Worm (Caenorhabditis elegans): ENCODE measurements around the gene W10G11.3.

The W10G11.3 gene

ce11 chrII:3516175-3516574 is 46.1 kb downstream of the W10G11.3 start:
- TF ChIP-seq ceh-39 (tag; optimal IDR thresholded peaks at IDR 0.05) (no peak), unc-120 (tag; optimal IDR thresholded peaks at IDR 0.05; ENCODE audit: poor library complexity, severe bottlenecking) (no peak), bed-3 (GFP tag; optimal IDR thresholded peaks at IDR 0.05) (no peak), lin-13 (tag; optimal IDR thresholded peaks at IDR 0.05) (no peak), nhr-2 (tag; optimal IDR thresholded peaks at IDR 0.05) (no peak), nhr-12 (tag; optimal IDR thresholded peaks at IDR 0.05) (no peak), flh-1 (GFP tag; optimal IDR thresholded peaks at IDR 0.05) (no peak), sptf-1 (tag; optimal IDR thresholded peaks at IDR 0.05) (no peak), mls-2 (tag; optimal IDR thresholded peaks at IDR 0.05) (no peak), elt-3 (tag; optimal IDR thresholded peaks at IDR 0.05) (no peak), cnd-1 (tag; optimal IDR thresholded peaks at IDR 0.05) (no peak), nhr-76 (tag; optimal IDR thresholded peaks at IDR 0.05) (no peak), unc-39 (tag; optimal IDR thresholded peaks at IDR 0.05) (no peak), nhr-28 (tag; optimal IDR thresholded peaks at IDR 0.05) (no peak), M03D4.4 (tag; optimal IDR thresholded peaks at IDR 0.05) (no peak), hlh-1 (tag; optimal IDR thresholded peaks at IDR 0.05) (no peak), ztf-11 (tag; optimal IDR thresholded peaks at IDR 0.05) (no peak), elt-1 (tag; optimal IDR thresholded peaks at IDR 0.05; ENCODE audit: borderline replicate concordance, insufficient read depth) (no peak), lsy-2 (tag; optimal IDR thresholded peaks at IDR 0.05) (no peak), sem-2 (GFP tag; optimal IDR thresholded peaks at IDR 0.05) (no peak)

- TF ChIP-seq pha-4 (tag; optimal IDR thresholded peaks at IDR 0.05) (no peak), nhr-28 (tag; optimal IDR thresholded peaks at IDR 0.05) (no peak), tbx-8 (GFP tag; optimal IDR thresholded peaks at IDR 0.05) (no peak), zip-8 (tag; optimal IDR thresholded peaks at IDR 0.05) (no peak), sem-2 (GFP tag; optimal IDR thresholded peaks at IDR 0.05) (no peak), drap-1 (GFP tag; optimal IDR thresholded peaks at IDR 0.05) (no peak), nhr-76 (tag; optimal IDR thresholded peaks at IDR 0.05) (no peak), mls-2 (tag; optimal IDR thresholded peaks at IDR 0.05) (no peak), ham-2 (GFP tag; optimal IDR thresholded peaks at IDR 0.05) (no peak), ceh-43 (GFP tag; optimal IDR thresholded peaks at IDR 0.05) (no peak), lin-32 (GFP tag; optimal IDR thresholded peaks at IDR 0.05) (no peak)
Measured at ce11 chrII:3515384-3516053, 46.8 kb downstream of the W10G11.3 start, which contains the start of the genes Y49F6B.14 and clec-125. TSS of gene Y49F6B.14 (minus strand) at chrII:3515484. TSS of gene clec-125 (plus strand) at chrII:3516003.

ce11 chrII:3514631-3515030 is 47.7 kb downstream of the W10G11.3 start, which contains the start of gene srz-5:
TSS of gene srz-5 (minus strand) at chrII:3514731.
- TF ChIP-seq blmp-1 (tag; optimal IDR thresholded peaks at IDR 0.05) (no peak), M03D4.4 (tag; optimal IDR thresholded peaks at IDR 0.05) (no peak), mls-2 (tag; optimal IDR thresholded peaks at IDR 0.05) (no peak), ham-2 (GFP tag; optimal IDR thresholded peaks at IDR 0.05) (no peak), ztf-11 (tag; optimal IDR thresholded peaks at IDR 0.05) (no peak), drap-1 (GFP tag; optimal IDR thresholded peaks at IDR 0.05) (no peak), lin-32 (GFP tag; optimal IDR thresholded peaks at IDR 0.05) (no peak), elt-3 (tag; optimal IDR thresholded peaks at IDR 0.05) (no peak), zip-8 (tag; optimal IDR thresholded peaks at IDR 0.05) (no peak), ces-1 (GFP tag; optimal IDR thresholded peaks at IDR 0.05) (no peak), bed-3 (GFP tag; optimal IDR thresholded peaks at IDR 0.05) (no peak), nhr-28 (tag; optimal IDR thresholded peaks at IDR 0.05) (no peak), pha-4 (tag; optimal IDR thresholded peaks at IDR 0.05) (no peak), lin-13 (tag; optimal IDR thresholded peaks at IDR 0.05) (no peak), tbx-8 (GFP tag; optimal IDR thresholded peaks at IDR 0.05) (no peak), sem-2 (GFP tag; optimal IDR thresholded peaks at IDR 0.05) (no peak)

- no peak for TF ChIP-seq unc-62 (GFP tag; optimal IDR thresholded peaks at IDR 0.05)
- TF ChIP-seq ceh-83 (GFP tag; optimal IDR thresholded peaks at IDR 0.05): no peak
- TF ChIP-seq lin-13 (tag; optimal IDR thresholded peaks at IDR 0.05): no peak
- no peak for TF ChIP-seq elt-3 (tag; optimal IDR thresholded peaks at IDR 0.05)
- no peak for TF ChIP-seq lsy-2 (tag; optimal IDR thresholded peaks at IDR 0.05)
- no peak for TF ChIP-seq blmp-1 (tag; optimal IDR thresholded peaks at IDR 0.05)
- no peak for TF ChIP-seq ham-2 (GFP tag; optimal IDR thresholded peaks at IDR 0.05)
- no peak for TF ChIP-seq mls-2 (tag; optimal IDR thresholded peaks at IDR 0.05)
- TF ChIP-seq snpc-4 (tag; optimal IDR thresholded peaks at IDR 0.05): no peak
- TF ChIP-seq zip-8 (tag; optimal IDR thresholded peaks at IDR 0.05): no peak
- TF ChIP-seq ceh-39 (tag; optimal IDR thresholded peaks at IDR 0.05): no peak
Measured at ce11 chrII:3512240-3512639, 50.1 kb downstream of the W10G11.3 start, which contains the start of gene Y49F6B.19. TSS of gene Y49F6B.19 (minus strand) at chrII:3512340.

Data from whole organism, mixed stage, embryonic.